Fruit fly (Drosophila melanogaster): ENCODE measurements around the gene Ptth.

dm6 chr2L:577186-577585 lies 490 bp upstream of the Ptth start, which contains the start of gene Pph13:
- TF ChIP-seq Lpt (GFP tag; optimal IDR thresholded peaks at IDR 0.05), result no peak
- TF ChIP-seq CG11294 (GFP tag; IDR thresholded peaks at IDR 0.05), result no peak
- TF ChIP-seq CG15336 (GFP tag; IDR thresholded peaks at IDR 0.05), result no peak
- no peak for TF ChIP-seq CG4318 (GFP tag; optimal IDR thresholded peaks at IDR 0.05)
- TF ChIP-seq ss (GFP tag; optimal IDR thresholded peaks at IDR 0.05), result no peak
- TF ChIP-seq Eip78C (GFP tag), result no peak
- no peak for TF ChIP-seq CG6276 (GFP tag; optimal IDR thresholded peaks at IDR 0.05)
- TF ChIP-seq CG6854 (GFP tag; optimal IDR thresholded peaks at IDR 0.05), result no peak
- TF ChIP-seq Blimp-1 (GFP tag; optimal IDR thresholded peaks at IDR 0.05), result no peak
- no peak for TF ChIP-seq CG7368 (GFP tag; optimal IDR thresholded peaks at IDR 0.05)
